Fruit fly (Drosophila melanogaster): ENCODE results near the gene Taf10.

- TF ChIP-seq EcR (GFP tag; optimal IDR thresholded peaks at IDR 0.05) (no peak), CG8478 (optimal IDR thresholded peaks at IDR 0.05) (no peak), usp (GFP tag; optimal IDR thresholded peaks at IDR 0.05) (no peak), pan (optimal IDR thresholded peaks at IDR 0.05) (no peak)
Observed at dm6 chr2L:2735539-2735938, 32.2 kb upstream of the Taf10 start.

Data from whole organism.